Fruit fly (Drosophila melanogaster): Measurements from ENCODE around the gene CG33333.

The CG33333 gene

DNA sequence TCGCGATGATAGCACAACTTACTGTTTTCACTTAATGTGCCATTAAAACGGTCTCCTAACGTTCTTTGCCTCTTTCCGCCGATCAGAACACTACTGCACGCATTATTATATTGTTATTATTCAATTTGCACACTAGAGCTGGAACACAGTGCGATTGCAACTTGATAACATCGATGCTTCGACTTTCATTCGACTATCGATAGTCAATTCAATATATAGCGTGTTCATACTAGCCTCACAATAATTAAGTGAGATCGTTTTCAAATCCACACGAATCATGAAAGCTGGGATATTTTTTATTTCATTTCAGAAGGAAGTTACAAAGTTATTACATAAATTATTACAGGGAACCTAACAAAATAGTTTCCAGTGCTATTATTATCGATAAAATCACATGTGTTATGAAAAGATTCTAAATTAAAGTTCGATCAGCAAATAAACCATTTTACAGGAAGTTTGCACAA lies 15.9 kb upstream of the CG33333 start (continued):
- TF ChIP-seq CG9876 (GFP tag; optimal IDR thresholded peaks at IDR 0.05), result peak; percentile 52
- TF ChIP-seq CG8290 (GFP tag; optimal IDR thresholded peaks at IDR 0.05), result peak; percentile 17
- peak in 1 of 2 experiments; percentile 81 for TF ChIP-seq CG8290 (tag; optimal IDR thresholded peaks at IDR 0.05)
- no peak for TF ChIP-seq Dad (GFP tag; optimal IDR thresholded peaks at IDR 0.05)
- TF ChIP-seq BtbVII (GFP tag; optimal IDR thresholded peaks at IDR 0.05), result peak; percentile 3
- TF ChIP-seq sna (GFP tag; IDR thresholded peaks at IDR 0.05; ENCODE audit: partially characterized antibody), result peak; percentile 63; the same call in 1 of the 2 replicates
- peak; percentile 13 for TF ChIP-seq lab (GFP tag; optimal IDR thresholded peaks at IDR 0.05)
- TF ChIP-seq CG6683 (GFP tag; optimal IDR thresholded peaks at IDR 0.05), result peak; percentile 1
- TF ChIP-seq repo (GFP tag; optimal IDR thresholded peaks at IDR 0.05), result no peak
- no peak for TF ChIP-seq CG3281 (GFP tag; optimal IDR thresholded peaks at IDR 0.05)
- peak; percentile 64 for TF ChIP-seq grau (tag; optimal IDR thresholded peaks at IDR 0.05)
- TF ChIP-seq zen (tag; optimal IDR thresholded peaks at IDR 0.05), result peak; percentile 38
- TF ChIP-seq CG10321 (GFP tag; IDR thresholded peaks at IDR 0.05), result no peak
- TF ChIP-seq CG10147 (GFP tag; optimal IDR thresholded peaks at IDR 0.05), result no peak
- TF ChIP-seq Ravus (GFP tag; IDR thresholded peaks at IDR 0.05), result no peak
- TF ChIP-seq CG14014 (GFP tag; IDR thresholded peaks at IDR 0.05), result no peak
- peak; percentile 86 for TF ChIP-seq knrl (GFP tag; IDR thresholded peaks at IDR 0.05; ENCODE audit: partially characterized antibody)
- TF ChIP-seq emc (GFP tag; optimal IDR thresholded peaks at IDR 0.05), result no peak
- TF ChIP-seq salm (tag; optimal IDR thresholded peaks at IDR 0.05), result no peak
- TF ChIP-seq Hr3 (GFP tag; optimal IDR thresholded peaks at IDR 0.05), result peak; percentile 53
- TF ChIP-seq Nf-YB (GFP tag; optimal IDR thresholded peaks at IDR 0.05), result peak; percentile 33
- TF ChIP-seq Dll (GFP tag; IDR thresholded peaks at IDR 0.05; ENCODE audit: partially characterized antibody), result peak; percentile 84
- TF ChIP-seq CG7963 (GFP tag; IDR thresholded peaks at IDR 0.05; ENCODE audit: partially characterized antibody), result peak; percentile 73; the same call in 2 of the 3 replicates
- TF ChIP-seq gro (GFP tag; optimal IDR thresholded peaks at IDR 0.05), result peak; percentile 51
- TF ChIP-seq CG12071 (GFP tag; optimal IDR thresholded peaks at IDR 0.05), result no peak
- peak; percentile 72; the same call in 1 of the 2 replicates for TF ChIP-seq hbn (GFP tag; IDR thresholded peaks at IDR 0.05; ENCODE audit: partially characterized antibody)
- no peak for TF ChIP-seq CG16863 (GFP tag; optimal IDR thresholded peaks at IDR 0.05)
- TF ChIP-seq fd3F (GFP tag; optimal IDR thresholded peaks at IDR 0.05), result peak; percentile 53
- peak; percentile 67 for TF ChIP-seq CHES-1-like (GFP tag; optimal IDR thresholded peaks at IDR 0.05)
- no peak for TF ChIP-seq gt (GFP tag; IDR thresholded peaks at IDR 0.05)
- TF ChIP-seq dmrt11E (tag; optimal IDR thresholded peaks at IDR 0.05), result peak; percentile 15
- peak; percentile 86 for TF ChIP-seq CG13287 (GFP tag; IDR thresholded peaks at IDR 0.05; ENCODE audit: partially characterized antibody)
- no peak for TF ChIP-seq crol (GFP tag; IDR thresholded peaks at IDR 0.05)
- no peak for TF ChIP-seq CG43689 (GFP tag; IDR thresholded peaks at IDR 0.05)
- TF ChIP-seq br (optimal IDR thresholded peaks at IDR 0.05), result no peak
- peak; percentile 82 for TF ChIP-seq Hsf (GFP tag; optimal IDR thresholded peaks at IDR 0.05)
- no peak for TF ChIP-seq fd102C (GFP tag; optimal IDR thresholded peaks at IDR 0.05)
- TF ChIP-seq pfk (GFP tag; optimal IDR thresholded peaks at IDR 0.05), result no peak
- TF ChIP-seq prd (optimal IDR thresholded peaks at IDR 0.05), result no peak
- TF ChIP-seq prd (GFP tag; IDR thresholded peaks at IDR 0.05), result peak; percentile 59
- peak; percentile 16 for TF ChIP-seq CG10267 (tag; optimal IDR thresholded peaks at IDR 0.05)
- no peak for TF ChIP-seq Stat92E (GFP tag; optimal IDR thresholded peaks at IDR 0.05)
- peak; percentile 90 for TF ChIP-seq BEAF-32 (GFP tag; optimal IDR thresholded peaks at IDR 0.05)
- TF ChIP-seq CG17912 (GFP tag; optimal IDR thresholded peaks at IDR 0.05), result no peak
- TF ChIP-seq Xbp1 (GFP tag; optimal IDR thresholded peaks at IDR 0.05), result peak; percentile 72
- TF ChIP-seq CG15073 (GFP tag; optimal IDR thresholded peaks at IDR 0.05), result no peak
- peak; percentile 74 for TF ChIP-seq CG14860 (GFP tag; IDR thresholded peaks at IDR 0.05; ENCODE audit: partially characterized antibody)
- TF ChIP-seq fd96Cb (tag; optimal IDR thresholded peaks at IDR 0.05), result no peak
- peak; percentile 52 for TF ChIP-seq CG18011 (GFP tag; optimal IDR thresholded peaks at IDR 0.05)
- peak; percentile 28 for TF ChIP-seq CG18262 (tag; optimal IDR thresholded peaks at IDR 0.05)

All from whole organism, embryonic.